Worm (Caenorhabditis elegans): ENCODE measurements around the gene srx-136.

Gene srx-136

ce11 chrV:13862505-13862904 lies 5.3 kb downstream of the srx-136 start, which contains the start of gene srx-137:
TSS of gene srx-137 (plus strand) at chrV:13862805.
- TF ChIP-seq tab-1 (GFP tag; IDR thresholded peaks at IDR 0.05) (no peak), cog-1 (tag; optimal IDR thresholded peaks at IDR 0.05) (no peak), ref-1 (GFP tag; conservative IDR thresholded peaks at IDR 0.05) (no peak), T22C8.4 (GFP tag; IDR thresholded peaks at IDR 0.05) (no peak), med-1 (GFP tag; optimal IDR thresholded peaks at IDR 0.05; ENCODE audit: insufficient read depth) (no peak)

ce11 chrV:13863700-13864099 lies 6.5 kb downstream of the srx-136 start:
- TF ChIP-seq ztf-29 (GFP tag; IDR thresholded peaks at IDR 0.05) (no peak), flt-1 (GFP tag; IDR thresholded peaks at IDR 0.05) (no peak), cog-1 (tag; optimal IDR thresholded peaks at IDR 0.05) (no peak), tab-1 (GFP tag; IDR thresholded peaks at IDR 0.05) (no peak), T22C8.4 (GFP tag; IDR thresholded peaks at IDR 0.05) (no peak), med-1 (GFP tag; optimal IDR thresholded peaks at IDR 0.05; ENCODE audit: insufficient read depth) (no peak), klf-2 (GFP tag; conservative IDR thresholded peaks at IDR 0.05) (no peak), ztf-23 (GFP tag; IDR thresholded peaks at IDR 0.05) (no peak), ref-1 (GFP tag; conservative IDR thresholded peaks at IDR 0.05) (no peak)

ce11 chrV:13866353-13866752 lies 9.1 kb downstream of the srx-136 start, which contains the start of gene nhr-175:
TSS of gene nhr-175 (plus strand) at chrV:13866691.
- TF ChIP-seq tab-1 (GFP tag; IDR thresholded peaks at IDR 0.05) (no peak), T22C8.4 (GFP tag; IDR thresholded peaks at IDR 0.05) (no peak), med-1 (GFP tag; optimal IDR thresholded peaks at IDR 0.05; ENCODE audit: insufficient read depth) (no peak), ztf-29 (GFP tag; IDR thresholded peaks at IDR 0.05) (no peak), klf-2 (GFP tag; conservative IDR thresholded peaks at IDR 0.05) (no peak), ref-1 (GFP tag; conservative IDR thresholded peaks at IDR 0.05) (no peak), flt-1 (GFP tag; IDR thresholded peaks at IDR 0.05) (no peak), ztf-23 (GFP tag; IDR thresholded peaks at IDR 0.05) (no peak), cog-1 (tag; optimal IDR thresholded peaks at IDR 0.05) (no peak)

ce11 chrV:13869551-13869950 lies 12.3 kb downstream of the srx-136 start:
- TF ChIP-seq cog-1 (tag; optimal IDR thresholded peaks at IDR 0.05) (no peak), med-1 (GFP tag; optimal IDR thresholded peaks at IDR 0.05; ENCODE audit: insufficient read depth) (no peak), klf-2 (GFP tag; conservative IDR thresholded peaks at IDR 0.05) (no peak), ztf-29 (GFP tag; IDR thresholded peaks at IDR 0.05) (no peak), T22C8.4 (GFP tag; IDR thresholded peaks at IDR 0.05) (no peak), ref-1 (GFP tag; conservative IDR thresholded peaks at IDR 0.05) (no peak), tab-1 (GFP tag; IDR thresholded peaks at IDR 0.05) (no peak), ztf-23 (GFP tag; IDR thresholded peaks at IDR 0.05) (no peak), flt-1 (GFP tag; IDR thresholded peaks at IDR 0.05) (no peak)

ce11 chrV:13872895-13873294 lies 15.7 kb downstream of the srx-136 start, which contains the start of gene cpt-5:
TSS of gene cpt-5 (plus strand) at chrV:13873195.
- TF ChIP-seq T22C8.4 (GFP tag; IDR thresholded peaks at IDR 0.05) (no peak), klf-2 (GFP tag; conservative IDR thresholded peaks at IDR 0.05) (no peak), cog-1 (tag; optimal IDR thresholded peaks at IDR 0.05) (no peak), med-1 (GFP tag; optimal IDR thresholded peaks at IDR 0.05; ENCODE audit: insufficient read depth) (no peak), ztf-23 (GFP tag; IDR thresholded peaks at IDR 0.05) (no peak), ref-1 (GFP tag; conservative IDR thresholded peaks at IDR 0.05) (no peak), flt-1 (GFP tag; IDR thresholded peaks at IDR 0.05) (no peak), ztf-29 (GFP tag; IDR thresholded peaks at IDR 0.05) (no peak)

ce11 chrV:13873323-13873722 lies 16.1 kb downstream of the srx-136 start:
- TF ChIP-seq klf-2 (GFP tag; conservative IDR thresholded peaks at IDR 0.05) = no peak

ce11 chrV:13876529-13876928 lies 19.3 kb downstream of the srx-136 start, which contains the start of gene T22G5.1:
TSS of gene T22G5.1 (plus strand) at chrV:13876829.
- TF ChIP-seq med-1 (GFP tag; optimal IDR thresholded peaks at IDR 0.05; ENCODE audit: insufficient read depth) (no peak), flt-1 (GFP tag; IDR thresholded peaks at IDR 0.05) (no peak), ref-1 (GFP tag; conservative IDR thresholded peaks at IDR 0.05) (no peak), cog-1 (tag; optimal IDR thresholded peaks at IDR 0.05) (no peak), ztf-23 (GFP tag; IDR thresholded peaks at IDR 0.05) (no peak), klf-2 (GFP tag; conservative IDR thresholded peaks at IDR 0.05) (no peak), ztf-29 (GFP tag; IDR thresholded peaks at IDR 0.05) (no peak), tab-1 (GFP tag; IDR thresholded peaks at IDR 0.05) (no peak), T22C8.4 (GFP tag; IDR thresholded peaks at IDR 0.05) (no peak)

ce11 chrV:13878226-13878625 lies 21.0 kb downstream of the srx-136 start:
- TF ChIP-seq T22C8.4 (GFP tag; IDR thresholded peaks at IDR 0.05) (no peak), med-1 (GFP tag; optimal IDR thresholded peaks at IDR 0.05; ENCODE audit: insufficient read depth) (no peak), ref-1 (GFP tag; conservative IDR thresholded peaks at IDR 0.05) (no peak), klf-2 (GFP tag; conservative IDR thresholded peaks at IDR 0.05) (no peak), flt-1 (GFP tag; IDR thresholded peaks at IDR 0.05) (no peak), cog-1 (tag; optimal IDR thresholded peaks at IDR 0.05) (no peak), ztf-23 (GFP tag; IDR thresholded peaks at IDR 0.05) (no peak)

- no peak for TF ChIP-seq T22C8.4 (GFP tag; IDR thresholded peaks at IDR 0.05)
- no peak for TF ChIP-seq cog-1 (tag; optimal IDR thresholded peaks at IDR 0.05)
- TF ChIP-seq flt-1 (GFP tag; IDR thresholded peaks at IDR 0.05) = no peak
- TF ChIP-seq ztf-29 (GFP tag; IDR thresholded peaks at IDR 0.05) = no peak
- TF ChIP-seq ref-1 (GFP tag; conservative IDR thresholded peaks at IDR 0.05) = no peak
- TF ChIP-seq ztf-23 (GFP tag; IDR thresholded peaks at IDR 0.05) = no peak
- TF ChIP-seq med-1 (GFP tag; optimal IDR thresholded peaks at IDR 0.05; ENCODE audit: insufficient read depth) = no peak
- TF ChIP-seq tab-1 (GFP tag; IDR thresholded peaks at IDR 0.05) = no peak
- no peak for TF ChIP-seq klf-2 (GFP tag; conservative IDR thresholded peaks at IDR 0.05)
These were observed 22.0 kb downstream of the srx-136 start, which contains the start of gene lbp-7 for ce11 chrV:13879241-13879640. TSS of gene lbp-7 (plus strand) at chrV:13879552.

- TF ChIP-seq flt-1 (GFP tag; IDR thresholded peaks at IDR 0.05) = no peak
- TF ChIP-seq med-1 (GFP tag; optimal IDR thresholded peaks at IDR 0.05; ENCODE audit: insufficient read depth) = no peak
- TF ChIP-seq cog-1 (tag; optimal IDR thresholded peaks at IDR 0.05) = no peak
- TF ChIP-seq T22C8.4 (GFP tag; IDR thresholded peaks at IDR 0.05) = no peak
- TF ChIP-seq tab-1 (GFP tag; IDR thresholded peaks at IDR 0.05) = no peak
- TF ChIP-seq ztf-23 (GFP tag; IDR thresholded peaks at IDR 0.05) = no peak
- no peak for TF ChIP-seq klf-2 (GFP tag; conservative IDR thresholded peaks at IDR 0.05)
- TF ChIP-seq ref-1 (GFP tag; conservative IDR thresholded peaks at IDR 0.05) = no peak
These were observed 22.9 kb downstream of the srx-136 start for ce11 chrV:13880163-13880562.
